Fruit fly (Drosophila melanogaster): ENCODE measurements around the gene pn.

The pn gene

DNA sequence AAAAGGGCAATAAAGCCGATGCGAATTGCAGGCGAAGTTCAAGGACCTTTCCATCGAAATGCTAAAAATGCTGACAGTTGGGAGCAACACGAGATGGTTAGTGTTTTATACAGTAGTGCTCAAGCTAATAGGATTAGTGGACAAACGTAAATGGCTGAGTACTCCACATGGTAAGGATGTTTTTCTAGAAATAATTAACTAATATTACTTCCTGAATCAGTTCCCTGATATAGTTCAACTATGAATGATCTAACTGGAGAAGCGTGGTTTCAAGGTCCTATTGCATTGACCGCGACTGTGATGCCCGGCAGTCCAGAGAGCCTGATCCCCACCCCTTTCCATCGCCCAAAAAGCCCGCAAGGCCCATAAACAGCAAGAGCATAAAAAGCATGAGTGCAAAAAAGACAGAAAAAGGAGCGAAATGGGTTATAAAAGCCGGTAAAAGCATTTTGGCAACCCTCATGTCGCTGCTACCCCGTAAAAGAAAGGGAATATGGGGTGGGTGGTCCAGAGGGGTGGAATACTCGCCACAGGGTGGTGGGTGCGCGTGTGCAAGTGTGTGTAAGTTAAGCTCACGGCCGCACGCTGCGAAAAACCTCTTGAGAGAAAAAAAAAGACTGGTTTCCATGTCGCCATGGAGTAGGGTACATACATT lies 46.7 kb upstream of the pn start (continued):
- peak; percentile 56 for TF ChIP-seq CG14667 (GFP tag; IDR thresholded peaks at IDR 0.05)
- TF ChIP-seq CG2889 (GFP tag; IDR thresholded peaks at IDR 0.05) = 0 out of 3 replicates have a peak, but pooled peaks have one; percentile 36
- TF ChIP-seq CG4424 (GFP tag; optimal IDR thresholded peaks at IDR 0.05) = peak; percentile 65
- peak; percentile 42 for TF ChIP-seq cwo (GFP tag; optimal IDR thresholded peaks at IDR 0.05)
- peak; percentile 96 for TF ChIP-seq sens (GFP tag)
- peak; percentile 62 for TF ChIP-seq CG7556 (GFP tag; optimal IDR thresholded peaks at IDR 0.05)
- TF ChIP-seq ranshi (GFP tag; IDR thresholded peaks at IDR 0.05) = peak; percentile 72
- TF ChIP-seq ftz-f1 (GFP tag; optimal IDR thresholded peaks at IDR 0.05) = no peak
- no peak for TF ChIP-seq psq (GFP tag; optimal IDR thresholded peaks at IDR 0.05)
- TF ChIP-seq CG2199 (GFP tag; IDR thresholded peaks at IDR 0.05) = no peak
- no peak for TF ChIP-seq CG12236 (GFP tag; optimal IDR thresholded peaks at IDR 0.05)
- no peak for TF ChIP-seq aop (GFP tag; IDR thresholded peaks at IDR 0.05)
- peak; percentile 42 for TF ChIP-seq Dek (tag; optimal IDR thresholded peaks at IDR 0.05)
- peak; percentile 63 for TF ChIP-seq corto (GFP tag; optimal IDR thresholded peaks at IDR 0.05)
- TF ChIP-seq gfzf (GFP tag; optimal IDR thresholded peaks at IDR 0.05) = no peak
- no peak for TF ChIP-seq trh (GFP tag; optimal IDR thresholded peaks at IDR 0.05)
- TF ChIP-seq CG1647 (GFP tag; optimal IDR thresholded peaks at IDR 0.05) = no peak
- TF ChIP-seq h (optimal IDR thresholded peaks at IDR 0.05) = no peak
- no peak for TF ChIP-seq Dbx (GFP tag; IDR thresholded peaks at IDR 0.05)
- peak; percentile 61 for TF ChIP-seq PHDP (tag; optimal IDR thresholded peaks at IDR 0.05)
- peak; percentile 18 for TF ChIP-seq Vsx1 (GFP tag; optimal IDR thresholded peaks at IDR 0.05)
- peak; percentile 75 for TF ChIP-seq CG12219 (GFP tag; optimal IDR thresholded peaks at IDR 0.05)
- no peak for TF ChIP-seq MESR4 (GFP tag; optimal IDR thresholded peaks at IDR 0.05)
- TF ChIP-seq CG11085 (GFP tag; IDR thresholded peaks at IDR 0.05) = peak; percentile 24; the same call in 1 of the 2 replicates
- TF ChIP-seq kni (GFP tag; optimal IDR thresholded peaks at IDR 0.05) = no peak
- TF ChIP-seq Neu2 (GFP tag; optimal IDR thresholded peaks at IDR 0.05; ENCODE audit: borderline replicate concordance) = peak; percentile 34
- peak; percentile 74 for TF ChIP-seq CG17328 (GFP tag; IDR thresholded peaks at IDR 0.05)
- peak; percentile 14 for TF ChIP-seq CG6683 (GFP tag; optimal IDR thresholded peaks at IDR 0.05)
- peak; percentile 68; the same call in 2 of the 3 replicates for TF ChIP-seq tgo (GFP tag; IDR thresholded peaks at IDR 0.05)
- peak; percentile 58 for TF ChIP-seq CG10209 (GFP tag; optimal IDR thresholded peaks at IDR 0.05)
- peak; percentile 16 for TF ChIP-seq Camta (GFP tag; optimal IDR thresholded peaks at IDR 0.05)
- no peak for TF ChIP-seq hb (GFP tag; IDR thresholded peaks at IDR 0.05; ENCODE audit: partially characterized antibody)
- TF ChIP-seq CG12659 (GFP tag; optimal IDR thresholded peaks at IDR 0.05) = peak; percentile 56
- no peak for TF ChIP-seq Doc2 (GFP tag; IDR thresholded peaks at IDR 0.05)
- no peak for TF ChIP-seq CG16779 (GFP tag; IDR thresholded peaks at IDR 0.05)
- peak; percentile 61 for TF ChIP-seq H15 (GFP tag; IDR thresholded peaks at IDR 0.05)
- peak; percentile 64 for TF ChIP-seq CG9727 (GFP tag; optimal IDR thresholded peaks at IDR 0.05)
- no peak for TF ChIP-seq ro (GFP tag; IDR thresholded peaks at IDR 0.05)
- 0 out of 2 replicates have a peak, but pooled peaks have one; percentile 33 for TF ChIP-seq sim (GFP tag; IDR thresholded peaks at IDR 0.05)
- no peak for TF ChIP-seq nerfin-2 (GFP tag; IDR thresholded peaks at IDR 0.05; ENCODE audit: partially characterized antibody)
- TF ChIP-seq BEAF-32 (GFP tag; optimal IDR thresholded peaks at IDR 0.05) = no peak
- TF ChIP-seq CG17385 (GFP tag; optimal IDR thresholded peaks at IDR 0.05) = peak; percentile 61
- no peak for TF ChIP-seq CTCF (GFP tag; optimal IDR thresholded peaks at IDR 0.05)
- TF ChIP-seq ara (GFP tag; IDR thresholded peaks at IDR 0.05) = peak; percentile 57
- peak; percentile 50 for TF ChIP-seq CG12299 (tag; optimal IDR thresholded peaks at IDR 0.05)
- TF ChIP-seq CG34422 (GFP tag; IDR thresholded peaks at IDR 0.05) = no peak
- TF ChIP-seq mld (GFP tag; IDR thresholded peaks at IDR 0.05; ENCODE audit: partially characterized antibody) = no peak
- peak; percentile 50 for TF ChIP-seq onecut (GFP tag; IDR thresholded peaks at IDR 0.05)
- peak; percentile 58 for TF ChIP-seq CG6654 (GFP tag; optimal IDR thresholded peaks at IDR 0.05)
- no peak for TF ChIP-seq CG30020 (tag; optimal IDR thresholded peaks at IDR 0.05)
- no peak for TF ChIP-seq da (GFP tag; optimal IDR thresholded peaks at IDR 0.05)
